Worm (Caenorhabditis elegans) whole organism, L3 larva: ENCODE data around the gene nstp-4.

ENCODE experiments used
- R02D3.7 ChIP-seq: fragments of 150-350 bp; optimal IDR thresholded peaks from 2 replicates; lab custom pipeline; 2014; ENCODE audit warnings: missing biosample characterization, missing genetic modification characterization
- ZK546.5 ChIP-seq: sonication (generic microtip); optimal IDR thresholded peaks from 2 replicates; lab custom pipeline; 2017; ENCODE audit warnings: missing biosample characterization, missing genetic modification characterization
- aly-2 ChIP-seq: fragments of 150-350 bp; optimal IDR thresholded peaks from 2 replicates; lab custom pipeline; 2014; ENCODE audit warnings: missing biosample characterization, missing genetic modification characterization
- ceh-28 ChIP-seq: fragments of 150-350 bp; optimal IDR thresholded peaks from 2 replicates; lab custom pipeline; 2014; ENCODE audit warnings: missing biosample characterization, missing genetic modification reagents, missing genetic modification characterization
- daf-12 ChIP-seq: fragments of 150-350 bp; optimal IDR thresholded peaks from 2 replicates; lab custom pipeline; 2014; ENCODE audit warnings: missing biosample characterization, missing genetic modification reagents, missing genetic modification characterization
- egl-27 ChIP-seq: sonication (generic microtip); optimal IDR thresholded peaks from 4 replicates; lab custom pipeline; 2017; ENCODE audit warnings: missing biosample characterization, missing genetic modification reagents, missing genetic modification characterization
- egl-5 ChIP-seq: fragments of 150-350 bp; optimal IDR thresholded peaks from 2 replicates; lab custom pipeline; 2017; ENCODE audit warnings: missing biosample characterization, missing genetic modification reagents, missing genetic modification characterization, inconsistent platforms
- elt-2 ChIP-seq: sonication (generic microtip); optimal IDR thresholded peaks from 2 replicates; lab custom pipeline; 2016; ENCODE audit warnings: missing genetic modification reagents, mild to moderate bottlenecking, missing genetic modification characterization, missing compliant biosample characterization
- elt-3 ChIP-seq, 3 experiments: fragments of 150-350 bp in 1 of 3; sonication (generic microtip) in 2 of 3; optimal IDR thresholded peaks; 2 replicates in 2 of 3; 4 replicates in 1 of 3; lab custom pipeline; 2014 to 2017; ENCODE audit warnings: missing biosample characterization in 3 of 3, missing genetic modification characterization in 3 of 3
- fkh-10 ChIP-seq: sonication (generic microtip); optimal IDR thresholded peaks from 2 replicates; lab custom pipeline; 2017; ENCODE audit warnings: missing biosample characterization, missing genetic modification reagents, missing genetic modification characterization
- fkh-2 ChIP-seq: fragments of 150-350 bp; optimal IDR thresholded peaks from 2 replicates; lab custom pipeline; 2014; ENCODE audit warnings: missing biosample characterization, missing genetic modification reagents, missing genetic modification characterization
- hmg-11 ChIP-seq: sonication (generic microtip); optimal IDR thresholded peaks from 2 replicates; lab custom pipeline; 2016; ENCODE audit warnings: missing genetic modification characterization, missing compliant biosample characterization
- lin-15B ChIP-seq: fragments of 150-350 bp; optimal IDR thresholded peaks from 2 replicates; lab custom pipeline; 2014; ENCODE audit warnings: missing biosample characterization, missing genetic modification characterization
- lin-39 ChIP-seq: fragments of 150-350 bp; optimal IDR thresholded peaks from 2 replicates; lab custom pipeline; 2018; ENCODE audit warnings: missing biosample characterization, missing genetic modification reagents, missing genetic modification characterization
- lsy-12 ChIP-seq: sonication (generic microtip); optimal IDR thresholded peaks from 2 replicates; lab custom pipeline; 2016; ENCODE audit warnings: mild to moderate bottlenecking, missing genetic modification characterization, missing compliant biosample characterization
- mdl-1 ChIP-seq: fragments of 150-350 bp; optimal IDR thresholded peaks from 2 replicates; lab custom pipeline; 2014; ENCODE audit warnings: missing biosample characterization, missing genetic modification characterization
- nfya-1 ChIP-seq: sonication (generic microtip); optimal IDR thresholded peaks from 2 replicates; lab custom pipeline; 2017; ENCODE audit warnings: missing genetic modification characterization, mild to moderate bottlenecking, missing compliant biosample characterization, antibody characterized with exemption, moderate library complexity; ENCODE audit not compliant: insufficient read depth
- nhr-11 ChIP-seq: fragments of 150-350 bp; optimal IDR thresholded peaks from 2 replicates; lab custom pipeline; 2014; ENCODE audit warnings: missing biosample characterization, missing genetic modification characterization
- nhr-12 ChIP-seq: fragments of 150-350 bp; optimal IDR thresholded peaks from 2 replicates; lab custom pipeline; 2014; ENCODE audit warnings: missing biosample characterization, missing genetic modification characterization
- nhr-23 ChIP-seq: fragments of 150-350 bp; optimal IDR thresholded peaks from 2 replicates; lab custom pipeline; 2014; ENCODE audit warnings: missing biosample characterization, missing genetic modification reagents, missing genetic modification characterization
- nhr-237 ChIP-seq: fragments of 150-350 bp; optimal IDR thresholded peaks from 2 replicates; lab custom pipeline; 2014; ENCODE audit warnings: missing biosample characterization, missing genetic modification characterization
- nhr-28 ChIP-seq: fragments of 150-350 bp; optimal IDR thresholded peaks from 2 replicates; lab custom pipeline; 2014; ENCODE audit warnings: missing biosample characterization, missing genetic modification characterization
- nhr-43 ChIP-seq: sonication (generic microtip); optimal IDR thresholded peaks from 2 replicates; lab custom pipeline; 2016; ENCODE audit warnings: mild to moderate bottlenecking, missing genetic modification characterization, missing compliant biosample characterization; ENCODE audit not compliant: poor library complexity, severe bottlenecking
- nhr-76 ChIP-seq: fragments of 150-350 bp; sonication (generic microtip); optimal IDR thresholded peaks from 5 replicates; lab custom pipeline; 2014; ENCODE audit warnings: missing biosample characterization, missing genetic modification characterization
- pqm-1 ChIP-seq: fragments of 150-350 bp; optimal IDR thresholded peaks from 2 replicates; lab custom pipeline; 2017; ENCODE audit warnings: missing biosample characterization, missing genetic modification characterization, inconsistent platforms
- sea-2 ChIP-seq: fragments of 150-350 bp; sonication (generic microtip); optimal IDR thresholded peaks from 4 replicates; lab custom pipeline; 2014; ENCODE audit warnings: missing biosample characterization, missing genetic modification reagents, missing genetic modification characterization
- snpc-4 ChIP-seq: fragments of 150-350 bp; optimal IDR thresholded peaks from 2 replicates; lab custom pipeline; 2014; ENCODE audit warnings: missing biosample characterization, missing genetic modification characterization
- tbx-2 ChIP-seq: sonication (generic microtip); optimal IDR thresholded peaks from 2 replicates; lab custom pipeline; 2016; ENCODE audit warnings: mild to moderate bottlenecking, missing genetic modification characterization, missing compliant biosample characterization
- unc-39 ChIP-seq: sonication (generic microtip); optimal IDR thresholded peaks from 4 replicates; lab custom pipeline; 2017; ENCODE audit warnings: missing biosample characterization, missing genetic modification characterization
- zag-1 ChIP-seq: fragments of 150-350 bp; optimal IDR thresholded peaks from 2 replicates; lab custom pipeline; 2014; ENCODE audit warnings: missing biosample characterization, missing genetic modification characterization
- ztf-11 ChIP-seq: fragments of 150-350 bp; optimal IDR thresholded peaks from 2 replicates; lab custom pipeline; 2014; ENCODE audit warnings: missing biosample characterization, missing genetic modification characterization
- ztf-4 ChIP-seq: fragments of 150-350 bp; optimal IDR thresholded peaks from 2 replicates; lab custom pipeline; 2014; ENCODE audit warnings: missing biosample characterization, missing genetic modification characterization

nstp-4 gene

DNA sequence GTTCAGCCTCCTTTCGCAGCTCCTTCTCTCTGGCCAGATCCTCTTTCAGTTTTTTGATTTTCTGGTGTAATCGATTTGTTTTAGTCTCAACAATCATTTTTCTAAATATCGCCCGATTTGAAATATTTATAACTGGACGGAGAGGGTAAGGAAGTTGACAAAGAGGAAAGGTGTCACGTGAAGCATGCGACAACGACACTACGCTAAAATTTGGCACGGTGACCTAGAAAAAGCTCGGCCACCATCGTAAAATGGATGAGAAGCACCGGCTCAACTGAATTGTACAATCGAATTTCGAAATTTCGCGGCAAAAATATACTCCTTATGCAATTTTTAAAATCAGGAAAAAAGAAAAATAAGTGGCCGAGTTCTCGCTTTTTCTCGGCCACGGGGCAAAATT is 3.4 kb upstream of the nstp-4 start, which contains the start of gene C03H5.5:
Gene C03H5.5 (minus strand): TSS at position 101 of the 400 bp plus-strand sequence.
- no peak for TF ChIP-seq sea-2 (GFP tag; lab: Kevin White, UChicago)

DNA sequence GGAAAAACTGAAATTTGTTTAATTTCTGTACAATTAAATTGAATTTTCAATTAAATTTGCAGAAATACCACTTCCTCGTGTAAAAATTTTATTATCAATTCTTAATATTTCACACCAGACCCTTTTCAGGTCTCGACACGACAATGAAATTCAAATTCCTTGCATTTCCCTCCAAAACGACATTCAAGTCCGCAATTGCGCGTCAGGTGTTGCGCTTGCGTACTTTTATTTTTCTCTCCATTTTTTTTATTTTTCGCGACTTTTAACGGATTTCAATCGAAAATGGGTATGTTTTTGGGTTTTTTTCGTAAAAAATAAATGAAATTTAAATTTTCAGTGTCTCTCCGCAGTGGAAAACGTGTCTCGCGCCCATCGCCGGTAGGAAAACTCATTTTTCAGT is 2.7 kb upstream of the nstp-4 start, which contains the start of gene C03H5.3:
Gene C03H5.3 (plus strand): TSS at position 132 of the 400 bp plus-strand sequence.
- no peak for TF ChIP-seq R02D3.7
- no peak for TF ChIP-seq fkh-2 (tag; lab: Kevin White, UChicago)
- no peak for TF ChIP-seq ztf-4 (tag; lab: Kevin White, UChicago)
- TF ChIP-seq lin-15B (tag; lab: Kevin White, UChicago) = peak; percentile 65
- no peak for TF ChIP-seq elt-3 (tag; optimal IDR thresholded peaks at IDR 0.05; lab: Kevin White, UChicago)
- TF ChIP-seq nhr-237 (tag; lab: Kevin White, UChicago) = no peak
- no peak for TF ChIP-seq ceh-28 (tag; lab: Kevin White, UChicago)
- no peak for TF ChIP-seq mdl-1 (tag; lab: Kevin White, UChicago)
- no peak for TF ChIP-seq nhr-43 (tag; lab: Kevin White, UChicago)
- TF ChIP-seq nfya-1 (tag; lab: Kevin White, UChicago) = peak; percentile 53
- peak; percentile 25 for TF ChIP-seq nhr-23 (tag; lab: Kevin White, UChicago)
- peak; percentile 45 for TF ChIP-seq hmg-11 (tag; lab: Kevin White, UChicago)
- no peak for TF ChIP-seq snpc-4 (tag; lab: Kevin White, UChicago)
- no peak for TF ChIP-seq nhr-11

DNA sequence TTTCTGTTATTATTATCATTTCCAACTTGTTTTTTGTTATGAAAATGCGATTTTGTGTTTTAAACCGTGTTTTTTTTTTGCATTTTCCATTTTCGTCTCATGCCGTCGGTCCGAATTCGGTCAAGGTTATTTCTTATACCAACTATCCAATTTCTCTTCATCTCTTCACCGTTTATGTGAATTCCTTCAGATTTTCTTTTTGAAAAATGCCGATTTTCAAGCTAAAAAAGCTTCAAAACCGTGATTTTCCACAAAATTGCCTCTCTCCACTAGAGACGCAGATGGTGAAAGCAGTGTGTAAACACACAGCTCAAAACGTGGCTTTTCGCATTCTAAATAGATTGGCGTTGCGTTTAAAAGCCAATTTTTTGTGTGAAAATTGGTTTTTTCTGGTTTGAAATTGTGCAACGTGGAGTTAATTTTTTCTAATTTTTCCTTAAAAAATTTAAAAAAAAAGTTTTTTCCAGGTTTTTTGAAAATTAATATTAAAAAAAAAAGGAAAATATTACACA is 733 bp upstream of the nstp-4 start:
- TF ChIP-seq zag-1 (tag; lab: Kevin White, UChicago) = no peak
- TF ChIP-seq nhr-43 (tag; lab: Kevin White, UChicago) = no peak
- TF ChIP-seq elt-2 (tag; lab: Kevin White, UChicago) = peak; percentile 12

DNA sequence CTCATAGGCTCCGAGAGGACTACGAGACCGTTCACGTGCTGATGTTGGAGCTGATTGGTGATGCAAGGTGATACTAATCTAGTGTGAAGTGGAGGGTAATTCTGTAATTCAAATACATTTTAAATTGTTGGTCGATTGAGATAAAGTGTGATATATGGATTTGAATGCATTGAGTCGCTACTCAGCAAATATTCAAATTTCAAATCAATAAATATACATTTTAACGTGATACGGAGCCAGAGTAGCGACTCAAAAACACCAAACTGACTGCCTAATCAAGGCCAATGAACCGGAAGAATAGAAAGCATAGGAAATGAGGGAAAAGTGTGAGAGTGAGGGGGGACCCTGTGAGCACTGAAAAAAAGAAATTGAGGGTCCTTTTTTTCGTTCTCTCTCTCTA is 10.7 kb downstream of the nstp-4 start, which contains the start of gene C03H5.6:
Gene C03H5.6 (minus strand): TSS at position 101 of the 400 bp plus-strand sequence.
- TF ChIP-seq zag-1 (tag; lab: Kevin White, UChicago) = no peak
- no peak for TF ChIP-seq nhr-12
- TF ChIP-seq lsy-12 (tag; lab: Kevin White, UChicago) = no peak
- TF ChIP-seq ztf-11 (tag; lab: Kevin White, UChicago) = no peak
- TF ChIP-seq lin-39 (tag; lab: Kevin White, UChicago) = no peak
- no peak for TF ChIP-seq ZK546.5 (tag; lab: Kevin White, UChicago)
- no peak for TF ChIP-seq daf-12
- no peak for TF ChIP-seq nhr-11
- TF ChIP-seq egl-27 (tag; lab: Kevin White, UChicago) = no peak
- no peak for TF ChIP-seq snpc-4 (tag; lab: Kevin White, UChicago)
- no peak for TF ChIP-seq nhr-76 (tag; lab: Kevin White, UChicago)
- TF ChIP-seq nhr-28 (tag; lab: Kevin White, UChicago) = no peak
- TF ChIP-seq elt-3 (tag; optimal IDR thresholded peaks at IDR 0.05; lab: Kevin White, UChicago) = no peak
- TF ChIP-seq unc-39 (tag; lab: Kevin White, UChicago) = no peak
- TF ChIP-seq pqm-1 (tag; lab: Kevin White, UChicago) = no peak

DNA sequence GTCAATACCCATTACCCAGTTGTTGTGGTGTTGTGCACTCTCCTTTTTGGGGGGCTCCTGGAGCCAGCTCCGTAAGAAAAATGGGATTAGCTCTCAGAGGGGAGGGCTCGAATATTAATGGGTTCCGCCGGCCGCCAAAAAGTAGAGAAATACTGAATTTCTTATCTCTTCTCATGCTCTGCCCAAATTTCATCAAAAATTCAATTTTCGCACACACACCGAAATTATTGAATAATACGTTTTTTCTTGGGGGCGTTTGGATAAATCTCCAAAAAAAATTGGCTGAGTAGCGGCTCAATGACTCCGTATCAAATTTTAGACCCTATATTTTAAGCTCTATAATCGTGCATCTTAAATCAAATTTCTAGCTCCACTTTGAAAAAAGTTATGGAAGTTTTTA is 11.5 kb downstream of the nstp-4 start:
- TF ChIP-seq aly-2 (tag; lab: Kevin White, UChicago) (no peak), lin-39 (tag; lab: Kevin White, UChicago) (peak; percentile 41), egl-5 (tag; lab: Kevin White, UChicago) (peak; percentile 1)

DNA sequence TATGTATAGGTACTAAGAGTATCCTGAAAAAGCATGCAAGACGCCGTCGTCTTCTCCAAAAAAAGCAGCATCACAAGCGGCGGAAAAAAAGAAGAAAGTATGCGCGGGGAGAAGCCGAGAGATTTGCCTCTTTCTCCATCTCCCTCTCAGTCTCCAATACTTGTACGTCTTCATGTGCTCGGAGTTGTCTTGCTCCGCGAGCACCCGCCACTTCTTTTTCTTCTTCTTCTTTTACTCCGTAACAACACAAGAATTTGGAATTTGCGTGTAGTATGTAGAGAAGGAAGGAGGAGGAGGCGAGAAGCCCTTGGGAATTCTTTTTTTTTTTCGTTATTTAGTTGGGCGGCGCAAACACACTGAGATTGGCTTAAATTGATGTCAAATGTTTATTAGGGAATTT is 12.6 kb downstream of the nstp-4 start:
- TF ChIP-seq tbx-2 (no peak), lin-39 (tag; lab: Kevin White, UChicago) (peak; percentile 20), ZK546.5 (tag; lab: Kevin White, UChicago) (no peak), lin-15B (tag; lab: Kevin White, UChicago) (peak; percentile 8), fkh-10 (GFP tag; lab: Kevin White, UChicago) (peak; percentile 46), hmg-11 (tag; lab: Kevin White, UChicago) (peak; percentile 77), nfya-1 (tag; lab: Kevin White, UChicago) (peak; percentile 57)
